Worm (Caenorhabditis elegans) whole organism, midembryonic: ENCODE measurements around the gene alx-1.

Source experiments
- T22C8.4 ChIP-seq: fragments of 200-800 bp; sonication (Bioruptor generic); IDR thresholded peaks from 2 replicates; pipeline ENCODE4 v1.3.6; 2022; ENCODE audit warnings: missing genetic modification characterization, missing compliant biosample characterization
- cog-1 ChIP-seq: sonication (generic microtip); optimal IDR thresholded peaks from 2 replicates; lab custom pipeline; 2016; ENCODE audit warnings: missing genetic modification characterization, missing compliant biosample characterization
- flt-1 ChIP-seq: fragments of 200-800 bp; sonication (Bioruptor generic); IDR thresholded peaks from 2 replicates; pipeline ENCODE4 v1.3.6; 2022; ENCODE audit warnings: missing genetic modification characterization, missing compliant biosample characterization
- klf-2 ChIP-seq: fragments of 200-800 bp; sonication (Bioruptor generic); conservative IDR thresholded peaks from 2 replicates; pipeline ENCODE4 v1.3.6; 2022; ENCODE audit warnings: missing genetic modification reagents, missing genetic modification characterization, missing compliant biosample characterization
- med-1 ChIP-seq: sonication (generic microtip); optimal IDR thresholded peaks from 2 replicates; lab custom pipeline; 2017; ENCODE audit warnings: missing genetic modification characterization, mild to moderate bottlenecking, missing compliant biosample characterization, antibody characterized with exemption, missing genetic modification reagents; ENCODE audit not compliant: insufficient read depth
- ref-1 ChIP-seq: fragments of 200-800 bp; sonication (Bioruptor generic); conservative IDR thresholded peaks from 2 replicates; pipeline ENCODE4 v1.3.6; 2022; ENCODE audit warnings: missing genetic modification reagents, missing genetic modification characterization, missing compliant biosample characterization
- tab-1 ChIP-seq: fragments of 200-800 bp; sonication (Bioruptor generic); IDR thresholded peaks from 2 replicates; pipeline ENCODE4 v1.3.6; 2022; ENCODE audit warnings: missing genetic modification characterization, missing compliant biosample characterization
- ztf-23 ChIP-seq: fragments of 200-800 bp; sonication (Bioruptor generic); IDR thresholded peaks from 2 replicates; pipeline ENCODE4 v1.3.6; 2022; ENCODE audit warnings: missing genetic modification reagents, missing genetic modification characterization, missing compliant biosample characterization
- ztf-29 ChIP-seq: fragments of 200-800 bp; sonication (Bioruptor generic); IDR thresholded peaks from 2 replicates; pipeline ENCODE4 v1.3.6; 2022; ENCODE audit warnings: missing genetic modification reagents, missing genetic modification characterization, missing compliant biosample characterization

ce11 chrIII:10006734-10007348 lies 49.7 kb downstream of the alx-1 start, which contains the start of gene C05B5.8:
- TF ChIP-seq flt-1 (GFP tag; lab: Robert Waterston, UW) (no peak), med-1 (GFP tag; lab: Kevin White, UChicago) (no peak), klf-2 (no peak), ztf-23 (GFP tag; lab: Robert Waterston, UW) (no peak), T22C8.4 (GFP tag; lab: Robert Waterston, UW) (no peak), cog-1 (tag; lab: Kevin White, UChicago) (no peak), ztf-29 (GFP tag; lab: Robert Waterston, UW) (no peak), tab-1 (GFP tag; lab: Robert Waterston, UW) (no peak), ref-1 (GFP tag; lab: Robert Waterston, UW) (no peak)
